Worm (Caenorhabditis elegans) whole organism, L4 larva: ENCODE data around the gene ugt-41.
A peak's percentile ranks its signal among the peaks of the same experiment; 100 is the strongest.

Experiments used
- F10B5.3 ChIP-seq: sonication (generic microtip); optimal IDR thresholded peaks from 2 replicates; lab custom pipeline; 2016; ENCODE audit warnings: mild to moderate bottlenecking, missing genetic modification characterization, missing compliant biosample characterization
- F37D6.2 ChIP-seq: sonication (generic microtip); optimal IDR thresholded peaks from 2 replicates; lab custom pipeline; 2016; ENCODE audit warnings: mild to moderate bottlenecking, missing genetic modification characterization, missing compliant biosample characterization
- F49E8.2 ChIP-seq: sonication (generic microtip); optimal IDR thresholded peaks from 2 replicates; lab custom pipeline; 2016; ENCODE audit warnings: missing compliant biosample characterization, mild to moderate bottlenecking, missing genetic modification characterization, borderline replicate concordance
- T20F7.1 ChIP-seq: fragments of 200-800 bp; sonication (Bioruptor generic); optimal IDR thresholded peaks from 2 replicates; lab custom pipeline; 2018; ENCODE audit warnings: mild to moderate bottlenecking, missing genetic modification characterization, missing compliant biosample characterization
- T26A8.4 ChIP-seq: fragments of 200-800 bp; sonication (Bioruptor generic); IDR thresholded peaks from 2 replicates; pipeline ENCODE4 v1.3.6; 2022; ENCODE audit warnings: missing genetic modification characterization, missing compliant biosample characterization
- Y105C5A.15 ChIP-seq: fragments of 200-800 bp; sonication (Bioruptor generic); IDR thresholded peaks from 2 replicates; pipeline ENCODE4 v1.3.6; 2022; ENCODE audit warnings: missing genetic modification characterization, missing compliant biosample characterization
- aha-1 ChIP-seq: fragments of 150-350 bp; peaks from one replicate; lab custom pipeline; 2014; ENCODE audit warnings: missing biosample characterization, missing genetic modification characterization
- attf-4 ChIP-seq: sonication (generic microtip); optimal IDR thresholded peaks from 3 replicates; lab custom pipeline; 2017; ENCODE audit warnings: missing biosample characterization, missing genetic modification characterization
- ces-1 ChIP-seq: fragments of 150-350 bp; sonication (generic microtip); optimal IDR thresholded peaks from 4 replicates; lab custom pipeline; 2014; ENCODE audit warnings: missing biosample characterization, missing genetic modification reagents, missing genetic modification characterization
- daf-12 ChIP-seq: fragments of 150-350 bp; optimal IDR thresholded peaks from 2 replicates; lab custom pipeline; 2014; ENCODE audit warnings: missing biosample characterization, missing genetic modification reagents, missing genetic modification characterization
- daf-16 ChIP-seq, 3 experiments: sonication (generic microtip); optimal IDR thresholded peaks; 2 replicates each; lab custom pipeline; 2016 to 2017; ENCODE audit warnings: missing genetic modification characterization in 3 of 3, missing genetic modification reagents in 3 of 3, mild to moderate bottlenecking in 2 of 3, missing compliant biosample characterization in 2 of 3, missing biosample characterization in 1 of 3, moderate library complexity in 1 of 3
- daf-8 ChIP-seq: fragments of 200-800 bp; sonication (Bioruptor generic); IDR thresholded peaks from 2 replicates; pipeline ENCODE4 v1.3.6; 2022; ENCODE audit warnings: missing genetic modification characterization, missing compliant biosample characterization
- dmd-6 ChIP-seq: fragments of 200-800 bp; sonication (Bioruptor generic); IDR thresholded peaks from 2 replicates; pipeline ENCODE4 v1.3.6; 2022; ENCODE audit warnings: missing genetic modification reagents, missing genetic modification characterization, missing compliant biosample characterization
- dve-1 ChIP-seq: sonication (generic microtip); optimal IDR thresholded peaks from 2 replicates; lab custom pipeline; 2017; ENCODE audit warnings: antibody characterized with exemption, mild to moderate bottlenecking, missing genetic modification characterization, missing compliant biosample characterization; ENCODE audit not compliant: insufficient read depth
- egl-27 ChIP-seq: sonication (generic microtip); optimal IDR thresholded peaks from 3 replicates; lab custom pipeline; 2017; ENCODE audit warnings: missing biosample characterization, missing genetic modification reagents, missing genetic modification characterization
- hif-1 ChIP-seq, 2 experiments: sonication (generic microtip); optimal IDR thresholded peaks; 2 replicates each; lab custom pipeline; 2016 to 2017; ENCODE audit warnings: missing compliant biosample characterization in 2 of 2, missing genetic modification characterization in 2 of 2, missing genetic modification reagents in 2 of 2, missing genotype in 2 of 2, mild to moderate bottlenecking in 1 of 2
- hlh-11 ChIP-seq: fragments of 200-800 bp; sonication (Bioruptor generic); optimal IDR thresholded peaks from 2 replicates; lab custom pipeline; 2018; ENCODE audit warnings: mild to moderate bottlenecking, missing genetic modification characterization, missing compliant biosample characterization
- hlh-30 ChIP-seq: sonication (generic microtip); optimal IDR thresholded peaks from 2 replicates; lab custom pipeline; 2017; ENCODE audit warnings: antibody characterized with exemption, mild to moderate bottlenecking, missing genetic modification characterization, missing compliant biosample characterization; ENCODE audit not compliant: insufficient read depth
- lir-3 ChIP-seq: sonication (generic microtip); optimal IDR thresholded peaks from 2 replicates; lab custom pipeline; 2016; ENCODE audit warnings: mild to moderate bottlenecking, missing genetic modification characterization, missing compliant biosample characterization
- mdl-1 ChIP-seq, 2 experiments: fragments of 150-350 bp in 1 of 2; sonication (generic microtip) in 1 of 2; optimal IDR thresholded peaks; 2 replicates each; lab custom pipeline; 2014 to 2017; ENCODE audit warnings: missing biosample characterization in 2 of 2, missing genetic modification characterization in 2 of 2
- mxl-2 ChIP-seq: fragments of 200-800 bp; sonication (Bioruptor generic); conservative IDR thresholded peaks from 2 replicates; pipeline ENCODE4 v1.3.6; 2022; ENCODE audit warnings: missing genetic modification reagents, missing genetic modification characterization, missing compliant biosample characterization
- nhr-102 ChIP-seq: sonication (generic microtip); optimal IDR thresholded peaks from 2 replicates; lab custom pipeline; 2016; ENCODE audit warnings: mild to moderate bottlenecking, missing genetic modification characterization, moderate library complexity, missing compliant biosample characterization
- nhr-25 ChIP-seq: sonication (generic microtip); optimal IDR thresholded peaks from 2 replicates; lab custom pipeline; 2017; ENCODE audit warnings: missing genetic modification characterization, mild to moderate bottlenecking, missing compliant biosample characterization, antibody characterized with exemption, moderate library complexity, borderline replicate concordance; ENCODE audit not compliant: insufficient read depth
- nhr-28 ChIP-seq: fragments of 150-350 bp; optimal IDR thresholded peaks from 2 replicates; lab custom pipeline; 2014; ENCODE audit warnings: missing biosample characterization, missing genetic modification characterization
- nhr-77 ChIP-seq: fragments of 150-350 bp; optimal IDR thresholded peaks from 2 replicates; lab custom pipeline; 2014; ENCODE audit warnings: missing biosample characterization, missing genetic modification characterization
- pha-4 ChIP-seq, 2 experiments: fragments of 150-350 bp in 1 of 2; fragments of 200-800 bp in 1 of 2; sonication (Bioruptor generic) in 1 of 2; IDR thresholded peaks in 1 of 2; optimal IDR thresholded peaks in 1 of 2; 2 replicates each; pipeline versions ENCODE4 v1.3.6 to Lab custom; 2014 to 2022; ENCODE audit warnings: missing genetic modification characterization in 2 of 2, missing genetic modification reagents in 2 of 2, missing biosample characterization in 1 of 2, missing compliant biosample characterization in 1 of 2
- php-3 ChIP-seq: fragments of 200-800 bp; sonication (Bioruptor generic); IDR thresholded peaks from 2 replicates; pipeline ENCODE4 v1.3.6; 2022; ENCODE audit warnings: missing genetic modification reagents, missing genetic modification characterization, missing compliant biosample characterization
- pqm-1 ChIP-seq: sonication (generic microtip); optimal IDR thresholded peaks from 2 replicates; lab custom pipeline; 2017; ENCODE audit warnings: missing biosample characterization, missing genetic modification characterization
- rbr-2 ChIP-seq: sonication (generic microtip); optimal IDR thresholded peaks from 2 replicates; lab custom pipeline; 2016; ENCODE audit warnings: missing genotype, missing genetic modification characterization, missing compliant biosample characterization
- skn-1 ChIP-seq: fragments of 150-350 bp; optimal IDR thresholded peaks from 2 replicates; lab custom pipeline; 2014; ENCODE audit warnings: missing biosample characterization, missing genetic modification characterization
- snpc-4 ChIP-seq: fragments of 150-350 bp; optimal IDR thresholded peaks from 2 replicates; lab custom pipeline; 2014; ENCODE audit warnings: missing biosample characterization, missing genetic modification characterization
- spr-1 ChIP-seq: sonication (generic microtip); optimal IDR thresholded peaks from 2 replicates; lab custom pipeline; 2016; ENCODE audit warnings: mild to moderate bottlenecking, missing genetic modification characterization, missing compliant biosample characterization
- spr-3 ChIP-seq: fragments of 200-800 bp; sonication (Bioruptor generic); optimal IDR thresholded peaks from 2 replicates; lab custom pipeline; 2018; ENCODE audit warnings: mild to moderate bottlenecking, missing genetic modification characterization, missing compliant biosample characterization
- unc-39 ChIP-seq: sonication (generic microtip); optimal IDR thresholded peaks from 2 replicates; lab custom pipeline; 2017; ENCODE audit warnings: missing biosample characterization, missing genetic modification characterization
- unc-62 ChIP-seq, 3 experiments: fragments of 150-350 bp in 1 of 3; sonication (generic microtip); optimal IDR thresholded peaks in 2 of 3; peaks in 1 of 3; 1 replicate in 1 of 3; 2 replicates in 2 of 3; lab custom pipeline; 2014 to 2017; ENCODE audit warnings: missing biosample characterization in 3 of 3, missing genetic modification characterization in 3 of 3, missing genetic modification reagents in 3 of 3, missing genotype in 1 of 3
- ztf-7 ChIP-seq: fragments of 150-350 bp; optimal IDR thresholded peaks from 2 replicates; lab custom pipeline; 2014; ENCODE audit warnings: missing biosample characterization, missing genetic modification characterization

The ugt-41 gene

ce11 chrV:7164210-7164609 lies 815 bp upstream of the ugt-41 start, which contains the start of gene srh-83:
TSS of gene srh-83 (plus strand) at chrV:7164510.
- TF ChIP-seq daf-12 (no peak), nhr-25 (no peak), attf-4 (no peak), F10B5.3 (tag; lab: Kevin White, UChicago) (no peak), daf-8 (GFP tag; lab: Robert Waterston, UW) (no peak), lir-3 (no peak), F49E8.2 (tag; lab: Kevin White, UChicago) (no peak), pqm-1 (tag; lab: Kevin White, UChicago) (no peak), F37D6.2 (tag; lab: Kevin White, UChicago) (no peak), pha-4 (GFP tag; IDR thresholded peaks at IDR 0.05; lab: Robert Waterston, UW) (no peak), pha-4 (tag; optimal IDR thresholded peaks at IDR 0.05; lab: Kevin White, UChicago) (no peak), dmd-6 (GFP tag; lab: Robert Waterston, UW) (no peak), aha-1 (tag; lab: Kevin White, UChicago) (no peak), Y105C5A.15 (GFP tag; lab: Robert Waterston, UW) (no peak), skn-1 (tag; lab: Kevin White, UChicago) (no peak), egl-27 (tag; lab: Kevin White, UChicago) (no peak)

ce11 chrV:7159391-7159790 lies 4.0 kb downstream of the ugt-41 start, which contains the start of gene str-204:
TSS of gene str-204 (plus strand) at chrV:7159691.
- TF ChIP-seq spr-1 (tag; lab: Kevin White, UChicago): no peak
- no peak for TF ChIP-seq rbr-2 (tag; lab: Kevin White, UChicago)
- TF ChIP-seq hif-1 (tag; optimal IDR thresholded peaks at IDR 0.05; lab: Kevin White, UChicago): no peak
- TF ChIP-seq unc-39: no peak
- TF ChIP-seq snpc-4 (tag; lab: Kevin White, UChicago): no peak
- TF ChIP-seq spr-3 (GFP tag; lab: Kevin White, UChicago): no peak
- no peak for TF ChIP-seq unc-62 (GFP tag; optimal IDR thresholded peaks at IDR 0.05 in 1 of 2; lab: Kevin White, UChicago)
- TF ChIP-seq unc-62 (tag; optimal IDR thresholded peaks at IDR 0.05; lab: Kevin White, UChicago): no peak
- no peak for TF ChIP-seq mxl-2 (GFP tag; lab: Robert Waterston, UW)
- TF ChIP-seq daf-8 (GFP tag; lab: Robert Waterston, UW): no peak
- no peak for TF ChIP-seq egl-27 (tag; lab: Kevin White, UChicago)
- TF ChIP-seq T26A8.4 (GFP tag; lab: Robert Waterston, UW): no peak
- TF ChIP-seq T20F7.1: no peak
- no peak for TF ChIP-seq ces-1
- TF ChIP-seq ztf-7 (tag; lab: Kevin White, UChicago): no peak
- TF ChIP-seq hlh-11 (tag; lab: Kevin White, UChicago): no peak
- TF ChIP-seq attf-4: no peak
- no peak for TF ChIP-seq mdl-1 (tag; optimal IDR thresholded peaks at IDR 0.05; lab: Kevin White, UChicago)

ce11 chrV:7157089-7157488 lies 6.3 kb downstream of the ugt-41 start, which contains the start of gene ugt-39:
TSS of gene ugt-39 (plus strand) at chrV:7157142.
- TF ChIP-seq nhr-28 (peak; percentile 87), php-3 (GFP tag; lab: Robert Waterston, UW) (0 out of 2 replicates have a peak, but pooled peaks have one; percentile 47), nhr-77 (tag; lab: Kevin White, UChicago) (peak; percentile 28), dmd-6 (GFP tag; lab: Robert Waterston, UW) (peak; percentile 70), hlh-30 (tag; lab: Kevin White, UChicago) (peak; percentile 1), nhr-102 (peak; percentile 68), attf-4 (no peak), dve-1 (tag; lab: Kevin White, UChicago) (peak; percentile 16), daf-16 (GFP tag; optimal IDR thresholded peaks at IDR 0.05; lab: Kevin White, UChicago) (no peak), daf-16 (tag; optimal IDR thresholded peaks at IDR 0.05; lab: Kevin White, UChicago) (peak; percentile 91), daf-12 (no peak), hlh-11 (tag; lab: Kevin White, UChicago) (peak; percentile 52)
